Worm (Caenorhabditis elegans) whole organism, L2 larva: ENCODE measurements around the gene pqn-71.

Experiments used
- C34F6.9 ChIP-seq: fragments of 150-350 bp; optimal IDR thresholded peaks from 2 replicates; lab custom pipeline; 2014; ENCODE audit warnings: missing biosample characterization, missing genetic modification characterization
- F13H6.1 ChIP-seq: sonication (generic microtip); optimal IDR thresholded peaks from 2 replicates; lab custom pipeline; 2016; ENCODE audit warnings: missing genetic modification characterization, missing compliant biosample characterization
- R02D3.7 ChIP-seq: fragments of 150-350 bp; optimal IDR thresholded peaks from 2 replicates; lab custom pipeline; 2014; ENCODE audit warnings: missing biosample characterization, missing genetic modification characterization
- Y55F3AM.14 ChIP-seq: fragments of 200-800 bp; sonication (Bioruptor generic); optimal IDR thresholded peaks from 2 replicates; lab custom pipeline; 2018; ENCODE audit warnings: mild to moderate bottlenecking, missing genetic modification characterization, missing compliant biosample characterization
- ZK546.5 ChIP-seq: sonication (generic microtip); optimal IDR thresholded peaks from 2 replicates; lab custom pipeline; 2017; ENCODE audit warnings: missing biosample characterization, missing genetic modification characterization
- alr-1 ChIP-seq: fragments of 150-350 bp; optimal IDR thresholded peaks from 2 replicates; lab custom pipeline; 2014; ENCODE audit warnings: missing biosample characterization, missing genetic modification characterization
- aly-2 ChIP-seq: fragments of 150-350 bp; optimal IDR thresholded peaks from 2 replicates; lab custom pipeline; 2014; ENCODE audit warnings: missing biosample characterization, missing genetic modification characterization
- ama-1 ChIP-seq: fragments of 150-350 bp; optimal IDR thresholded peaks from 2 replicates; lab custom pipeline; 2018; ENCODE audit warnings: inconsistent platforms
- blmp-1 ChIP-seq: sonication (generic microtip); optimal IDR thresholded peaks from 2 replicates; lab custom pipeline; 2017; ENCODE audit warnings: missing genetic modification characterization, mild to moderate bottlenecking, missing compliant biosample characterization, antibody characterized with exemption, moderate library complexity; ENCODE audit not compliant: insufficient read depth
- ceh-16 ChIP-seq: fragments of 150-350 bp; optimal IDR thresholded peaks from 2 replicates; lab custom pipeline; 2014; ENCODE audit warnings: missing biosample characterization, missing genetic modification characterization
- ceh-82 ChIP-seq: fragments of 150-350 bp; optimal IDR thresholded peaks from 2 replicates; lab custom pipeline; 2014; ENCODE audit warnings: missing biosample characterization, missing genetic modification characterization
- crh-2 ChIP-seq: sonication (generic microtip); optimal IDR thresholded peaks from 2 replicates; lab custom pipeline; 2017; ENCODE audit warnings: missing biosample characterization, missing genetic modification characterization
- dmd-4 ChIP-seq: sonication (generic microtip); optimal IDR thresholded peaks from 2 replicates; lab custom pipeline; 2017; ENCODE audit warnings: missing biosample characterization, missing genetic modification characterization
- egl-27 ChIP-seq: sonication (generic microtip); optimal IDR thresholded peaks from 3 replicates; lab custom pipeline; 2017; ENCODE audit warnings: missing biosample characterization, missing genetic modification reagents, missing genetic modification characterization
- elt-1 ChIP-seq: fragments of 150-350 bp; optimal IDR thresholded peaks from 2 replicates; lab custom pipeline; 2014; ENCODE audit warnings: missing biosample characterization, missing genetic modification characterization
- elt-3 ChIP-seq: sonication (generic microtip); optimal IDR thresholded peaks from 2 replicates; lab custom pipeline; 2017; ENCODE audit warnings: missing biosample characterization, missing genetic modification characterization
- fos-1 ChIP-seq: fragments of 150-350 bp; optimal IDR thresholded peaks from 2 replicates; lab custom pipeline; 2014; ENCODE audit warnings: missing biosample characterization, missing genetic modification characterization
- gmeb-1 ChIP-seq: fragments of 150-350 bp; optimal IDR thresholded peaks from 2 replicates; lab custom pipeline; 2014; ENCODE audit warnings: missing biosample characterization, missing genetic modification characterization
- lin-11 ChIP-seq: fragments of 150-350 bp; sonication (generic microtip); optimal IDR thresholded peaks from 2 replicates; lab custom pipeline; 2014; ENCODE audit warnings: missing biosample characterization, missing genetic modification characterization, inconsistent platforms, mixed read lengths
- lin-13 ChIP-seq: fragments of 150-350 bp; optimal IDR thresholded peaks from 2 replicates; lab custom pipeline; 2014; ENCODE audit warnings: missing biosample characterization, missing genetic modification reagents, missing genetic modification characterization
- lin-39 ChIP-seq: fragments of 150-350 bp; optimal IDR thresholded peaks from 2 replicates; lab custom pipeline; 2014; ENCODE audit warnings: missing biosample characterization, missing genetic modification reagents, missing genetic modification characterization
- lsy-2 ChIP-seq, 2 experiments: fragments of 150-350 bp in 1 of 2; sonication (generic microtip) in 1 of 2; optimal IDR thresholded peaks; 2 replicates each; lab custom pipeline; 2014 to 2017; ENCODE audit warnings: missing biosample characterization in 2 of 2, missing genetic modification characterization in 2 of 2
- mab-5 ChIP-seq: fragments of 150-350 bp; optimal IDR thresholded peaks from 2 replicates; lab custom pipeline; 2014; ENCODE audit warnings: missing biosample characterization, missing genetic modification characterization
- mbf-1 ChIP-seq: sonication (generic microtip); optimal IDR thresholded peaks from 2 replicates; lab custom pipeline; 2017; ENCODE audit warnings: missing biosample characterization, missing genetic modification characterization
- mdl-1 ChIP-seq, 2 experiments: fragments of 150-350 bp in 1 of 2; sonication (generic microtip) in 1 of 2; optimal IDR thresholded peaks; 2 replicates each; lab custom pipeline; 2017; ENCODE audit warnings: missing biosample characterization in 2 of 2, missing genetic modification characterization in 2 of 2
- nhr-10 ChIP-seq: sonication (generic microtip); optimal IDR thresholded peaks from 2 replicates; lab custom pipeline; 2017; ENCODE audit warnings: missing biosample characterization, missing genetic modification characterization
- nhr-11 ChIP-seq: fragments of 150-350 bp; optimal IDR thresholded peaks from 2 replicates; lab custom pipeline; 2014; ENCODE audit warnings: missing biosample characterization, missing genetic modification characterization
- nhr-12 ChIP-seq: fragments of 150-350 bp; optimal IDR thresholded peaks from 2 replicates; lab custom pipeline; 2014; ENCODE audit warnings: missing biosample characterization, missing genetic modification characterization
- nhr-129 ChIP-seq: fragments of 150-350 bp; optimal IDR thresholded peaks from 2 replicates; lab custom pipeline; 2014; ENCODE audit warnings: missing biosample characterization, missing genetic modification characterization
- nhr-21 ChIP-seq: fragments of 150-350 bp; optimal IDR thresholded peaks from 2 replicates; lab custom pipeline; 2014; ENCODE audit warnings: missing biosample characterization, missing genetic modification characterization
- nhr-23 ChIP-seq: fragments of 150-350 bp; optimal IDR thresholded peaks from 2 replicates; lab custom pipeline; 2014; ENCODE audit warnings: missing biosample characterization, missing genetic modification reagents, missing genetic modification characterization
- nhr-237 ChIP-seq: fragments of 150-350 bp; optimal IDR thresholded peaks from 2 replicates; lab custom pipeline; 2014; ENCODE audit warnings: missing biosample characterization, missing genetic modification characterization
- nhr-25 ChIP-seq: fragments of 150-350 bp; sonication (generic microtip); optimal IDR thresholded peaks from 3 replicates; lab custom pipeline; 2014; ENCODE audit warnings: missing biosample characterization, missing genetic modification characterization
- nhr-6 ChIP-seq: fragments of 150-350 bp; optimal IDR thresholded peaks from 2 replicates; lab custom pipeline; 2014; ENCODE audit warnings: missing biosample characterization, missing genetic modification characterization
- nhr-77 ChIP-seq: fragments of 150-350 bp; optimal IDR thresholded peaks from 2 replicates; lab custom pipeline; 2014; ENCODE audit warnings: missing biosample characterization, missing genetic modification characterization
- peb-1 ChIP-seq: fragments of 150-350 bp; optimal IDR thresholded peaks from 2 replicates; lab custom pipeline; 2014; ENCODE audit warnings: missing biosample characterization, missing genetic modification characterization
- sem-4 ChIP-seq: fragments of 150-350 bp; optimal IDR thresholded peaks from 2 replicates; lab custom pipeline; 2014; ENCODE audit warnings: missing biosample characterization, missing genetic modification reagents, missing genetic modification characterization
- skn-1 ChIP-seq: sonication (generic microtip); optimal IDR thresholded peaks from 2 replicates; lab custom pipeline; 2017; ENCODE audit warnings: missing biosample characterization, missing genetic modification characterization
- sma-3 ChIP-seq: sonication (generic microtip); optimal IDR thresholded peaks from 2 replicates; lab custom pipeline; 2016; ENCODE audit warnings: missing genetic modification reagents, missing genetic modification characterization, missing compliant biosample characterization
- sma-9 ChIP-seq, 2 experiments: fragments of 150-350 bp in 1 of 2; sonication (generic microtip) in 1 of 2; optimal IDR thresholded peaks; 2 replicates each; lab custom pipeline; 2014 to 2016; ENCODE audit warnings: missing genetic modification characterization in 2 of 2, mild to moderate bottlenecking in 1 of 2, missing biosample characterization in 1 of 2, missing compliant biosample characterization in 1 of 2, missing genetic modification reagents in 1 of 2, moderate library complexity in 1 of 2
- snpc-4 ChIP-seq: fragments of 150-350 bp; optimal IDR thresholded peaks from 2 replicates; lab custom pipeline; 2014; ENCODE audit warnings: missing biosample characterization, missing genetic modification characterization
- unc-39 ChIP-seq: fragments of 150-350 bp; optimal IDR thresholded peaks from 2 replicates; lab custom pipeline; 2014; ENCODE audit warnings: missing biosample characterization, missing genetic modification characterization
- unc-55 ChIP-seq: fragments of 150-350 bp; sonication (generic microtip); optimal IDR thresholded peaks from 3 replicates; lab custom pipeline; 2014; ENCODE audit warnings: missing biosample characterization, missing genetic modification reagents, missing genetic modification characterization
- unc-62 ChIP-seq: fragments of 150-350 bp; optimal IDR thresholded peaks from 2 replicates; lab custom pipeline; 2014; ENCODE audit warnings: missing biosample characterization, missing genetic modification reagents, missing genetic modification characterization
- zag-1 ChIP-seq: fragments of 150-350 bp; optimal IDR thresholded peaks from 2 replicates; lab custom pipeline; 2014; ENCODE audit warnings: missing biosample characterization, missing genetic modification characterization
- ztf-1 ChIP-seq: fragments of 200-800 bp; sonication (Bioruptor generic); conservative IDR thresholded peaks from 2 replicates; pipeline ENCODE4 v1.3.6; 2022; ENCODE audit warnings: missing genetic modification characterization, missing compliant biosample characterization
- ztf-11 ChIP-seq: sonication (generic microtip); optimal IDR thresholded peaks from 2 replicates; lab custom pipeline; 2017; ENCODE audit warnings: missing biosample characterization, missing genetic modification characterization
- ztf-4 ChIP-seq: fragments of 150-350 bp; optimal IDR thresholded peaks from 2 replicates; lab custom pipeline; 2014; ENCODE audit warnings: missing biosample characterization, missing genetic modification characterization

pqn-71 gene

DNA sequence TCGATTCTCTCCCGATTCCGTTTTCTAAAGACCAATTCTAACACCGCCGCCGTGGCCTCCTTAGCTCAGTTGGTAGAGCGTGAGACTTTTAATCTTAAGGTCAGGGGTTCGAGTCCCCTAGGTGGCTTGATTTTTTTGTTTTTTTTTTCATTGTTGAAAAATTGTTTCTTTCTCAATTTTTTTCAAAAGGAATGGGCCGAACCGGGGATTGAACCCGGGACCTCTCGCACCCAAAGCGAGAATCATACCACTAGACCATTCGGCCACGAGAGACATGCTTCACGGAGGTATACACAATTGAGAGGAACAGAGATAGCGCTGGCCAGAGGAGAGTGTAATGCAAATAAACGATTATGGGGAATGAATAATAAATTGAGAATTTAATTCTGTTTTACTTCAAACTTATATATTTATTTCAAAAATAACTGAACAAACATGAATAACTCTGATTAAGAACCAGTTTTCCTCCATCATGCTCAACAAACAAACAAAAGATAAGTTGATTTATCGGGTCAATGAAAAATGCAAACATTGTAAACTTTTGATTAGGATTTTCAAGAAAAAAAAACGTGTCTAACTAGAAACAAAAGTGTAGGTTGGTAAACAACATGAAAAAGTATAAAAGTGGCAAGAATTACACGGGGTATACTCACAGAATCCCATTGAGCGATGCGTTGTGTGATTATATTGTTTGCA, at the start of gene pqn-71:
TSS of gene pqn-71 (plus strand) at position 646 of the 696 bp plus-strand sequence.
- TF ChIP-seq nhr-77 (tag; lab: Kevin White, UChicago) (no peak), nhr-10 (peak; percentile 26), ztf-1 (GFP tag; lab: Robert Waterston, UW) (no peak), sem-4 (tag; lab: Kevin White, UChicago) (peak; percentile 63), R02D3.7 (tag; lab: Kevin White, UChicago) (no peak), Y55F3AM.14 (GFP tag; lab: Kevin White, UChicago) (peak; percentile 79), snpc-4 (tag; lab: Kevin White, UChicago) (peak; percentile 58), ceh-82 (tag; lab: Kevin White, UChicago) (peak; percentile 16), zag-1 (tag; lab: Kevin White, UChicago) (peak; percentile 57), nhr-11 (tag; lab: Kevin White, UChicago) (peak; percentile 65), ztf-11 (tag; lab: Kevin White, UChicago) (no peak), mdl-1 (tag; optimal IDR thresholded peaks at IDR 0.05; lab: Kevin White, UChicago) (peak; percentile 11 to 76), nhr-237 (no peak), nhr-6 (no peak), mbf-1 (peak; percentile 10), mab-5 (peak; percentile 46), sma-3 (peak; percentile 91), nhr-21 (tag; lab: Kevin White, UChicago) (peak; percentile 82), lin-13 (peak; percentile 74), skn-1 (no peak), blmp-1 (no peak), alr-1 (peak; percentile 8), unc-62 (GFP tag; lab: Kevin White, UChicago) (no peak), elt-3 (tag; lab: Kevin White, UChicago) (no peak), nhr-12 (no peak), nhr-25 (no peak), ztf-4 (tag; lab: Kevin White, UChicago) (no peak), C34F6.9 (peak; percentile 52), crh-2 (peak; percentile 91), lsy-2 (tag; optimal IDR thresholded peaks at IDR 0.05; lab: Kevin White, UChicago) (peak; percentile 71 to 85), egl-27 (tag; lab: Kevin White, UChicago) (peak; percentile 80), unc-55 (GFP tag; lab: Kevin White, UChicago) (peak; percentile 69), aly-2 (tag; lab: Kevin White, UChicago) (no peak), peb-1 (tag; lab: Kevin White, UChicago) (no peak), ama-1 (no peak), dmd-4 (tag; lab: Kevin White, UChicago) (no peak), nhr-129 (tag; lab: Kevin White, UChicago) (peak; percentile 69), F13H6.1 (tag; lab: Kevin White, UChicago) (peak; percentile 74), lin-39 (no peak), lin-11 (peak; percentile 66), fos-1 (peak; percentile 94), ceh-16 (tag; lab: Kevin White, UChicago) (no peak), sma-9 (GFP tag; optimal IDR thresholded peaks at IDR 0.05; lab: Kevin White, UChicago) (peak; percentile 74), sma-9 (tag; optimal IDR thresholded peaks at IDR 0.05; lab: Kevin White, UChicago) (no peak), nhr-23 (tag; lab: Kevin White, UChicago) (no peak), ZK546.5 (tag; lab: Kevin White, UChicago) (no peak), elt-1 (tag; lab: Kevin White, UChicago) (no peak), unc-39 (tag; lab: Kevin White, UChicago) (no peak), gmeb-1 (tag; lab: Kevin White, UChicago) (peak; percentile 81)
